Worm (Caenorhabditis elegans) whole organism, late embryonic: ENCODE measurements around the gene vab-8.

Experiments used
- ama-1 ChIP-seq: fragments of 150-350 bp; optimal IDR thresholded peaks from 2 replicates; lab custom pipeline; 2014
- ceh-14 ChIP-seq: sonication (generic microtip); optimal IDR thresholded peaks from 2 replicates; lab custom pipeline; 2016; ENCODE audit warnings: missing genotype, missing genetic modification characterization, missing compliant biosample characterization
- ceh-45 ChIP-seq: fragments of 200-800 bp; sonication (Bioruptor generic); IDR thresholded peaks from 2 replicates; pipeline ENCODE4 v1.3.6; 2022; ENCODE audit warnings: missing genetic modification reagents, missing genetic modification characterization, missing compliant biosample characterization
- dmd-4 ChIP-seq: sonication (generic microtip); optimal IDR thresholded peaks from 2 replicates; lab custom pipeline; 2016; ENCODE audit warnings: borderline replicate concordance, missing genetic modification characterization, missing compliant biosample characterization
- dve-1 ChIP-seq: sonication (generic microtip); optimal IDR thresholded peaks from 2 replicates; lab custom pipeline; 2017; ENCODE audit warnings: antibody characterized with exemption, mild to moderate bottlenecking, missing genetic modification characterization, missing compliant biosample characterization
- elt-2 ChIP-seq: sonication (generic microtip); optimal IDR thresholded peaks from 2 replicates; lab custom pipeline; 2016; ENCODE audit warnings: missing genetic modification reagents, missing genetic modification characterization, missing compliant biosample characterization
- fkh-6 ChIP-seq: sonication (generic microtip); optimal IDR thresholded peaks from 2 replicates; lab custom pipeline; 2016; ENCODE audit warnings: missing genetic modification characterization, missing compliant biosample characterization
- hlh-6 ChIP-seq: sonication (generic microtip); optimal IDR thresholded peaks from 2 replicates; lab custom pipeline; 2016; ENCODE audit warnings: missing genotype, missing genetic modification characterization, missing compliant biosample characterization
- pha-4 ChIP-seq: fragments of 150-350 bp; optimal IDR thresholded peaks from 2 replicates; lab custom pipeline; 2018; ENCODE audit warnings: missing biosample characterization, missing genetic modification reagents, missing genetic modification characterization
- pqm-1 ChIP-seq: sonication (generic microtip); optimal IDR thresholded peaks from 2 replicates; lab custom pipeline; 2016; ENCODE audit warnings: missing genetic modification characterization, missing compliant biosample characterization
- sox-4 ChIP-seq: sonication (generic microtip); optimal IDR thresholded peaks from 2 replicates; lab custom pipeline; 2017; ENCODE audit warnings: mild to moderate bottlenecking, missing genetic modification characterization, inconsistent platforms, missing compliant biosample characterization
- tbx-7 ChIP-seq: sonication (generic microtip); optimal IDR thresholded peaks from 2 replicates; lab custom pipeline; 2016; ENCODE audit warnings: missing genotype, missing genetic modification characterization, missing compliant biosample characterization

DNA sequence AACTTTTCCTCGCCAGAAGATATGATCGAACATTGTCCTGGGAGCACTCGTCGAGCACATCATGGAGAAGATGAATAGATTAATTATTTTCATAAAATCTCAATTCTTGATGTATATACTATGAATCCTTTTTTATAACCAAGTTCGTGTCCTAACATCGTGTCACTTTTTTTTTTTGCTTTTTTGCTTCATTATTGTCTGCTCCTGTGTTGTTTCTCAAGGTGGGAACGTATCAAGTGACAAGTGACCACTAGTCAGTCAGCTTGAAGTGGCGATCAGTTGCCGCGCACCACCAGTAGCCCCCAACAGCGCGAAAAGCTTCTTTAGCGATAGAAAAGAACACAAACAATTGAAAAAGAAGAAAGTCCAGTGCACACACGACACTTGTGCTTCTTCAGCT is 39.1 kb downstream of the vab-8 start, which contains the start of gene lrx-1:
- TF ChIP-seq elt-2 (tag; lab: Kevin White, UChicago) = no peak
- TF ChIP-seq ama-1 (lab: Kevin White, UChicago) = no peak
- no peak for TF ChIP-seq ceh-45
- no peak for TF ChIP-seq dmd-4 (tag; lab: Kevin White, UChicago)
- no peak for TF ChIP-seq dve-1
- TF ChIP-seq pqm-1 (tag; lab: Kevin White, UChicago) = no peak
- TF ChIP-seq hlh-6 (tag; lab: Kevin White, UChicago) = no peak
- TF ChIP-seq pha-4 (tag; lab: Kevin White, UChicago) = no peak
- no peak for TF ChIP-seq ceh-14
- no peak for TF ChIP-seq sox-4 (tag; lab: Kevin White, UChicago)
- TF ChIP-seq tbx-7 = no peak
- no peak for TF ChIP-seq fkh-6
